Worm (Caenorhabditis elegans) whole organism, L1 larva: ENCODE measurements around the gene puf-8.

Experiments
- ama-1 ChIP-seq: fragments of 150-350 bp; optimal IDR thresholded peaks from 2 replicates; lab custom pipeline; 2014
- jun-1 ChIP-seq: fragments of 150-350 bp; optimal IDR thresholded peaks from 2 replicates; lab custom pipeline; 2014; ENCODE audit warnings: missing biosample characterization, missing genetic modification reagents, missing genetic modification characterization
- lsy-2 ChIP-seq, 2 experiments: fragments of 150-350 bp; optimal IDR thresholded peaks; 2 replicates each; lab custom pipeline; 2014; ENCODE audit warnings: missing biosample characterization in 2 of 2, missing genetic modification characterization in 2 of 2
- nhr-28 ChIP-seq: fragments of 150-350 bp; optimal IDR thresholded peaks from 2 replicates; lab custom pipeline; 2014; ENCODE audit warnings: missing biosample characterization, missing genetic modification characterization
- tbx-2 ChIP-seq: sonication (generic microtip); optimal IDR thresholded peaks from 2 replicates; lab custom pipeline; 2016; ENCODE audit warnings: missing genetic modification characterization, missing compliant biosample characterization
- unc-62 ChIP-seq: fragments of 150-350 bp; optimal IDR thresholded peaks from 2 replicates; lab custom pipeline; 2014; ENCODE audit warnings: missing biosample characterization, missing genetic modification reagents, missing genetic modification characterization

DNA sequence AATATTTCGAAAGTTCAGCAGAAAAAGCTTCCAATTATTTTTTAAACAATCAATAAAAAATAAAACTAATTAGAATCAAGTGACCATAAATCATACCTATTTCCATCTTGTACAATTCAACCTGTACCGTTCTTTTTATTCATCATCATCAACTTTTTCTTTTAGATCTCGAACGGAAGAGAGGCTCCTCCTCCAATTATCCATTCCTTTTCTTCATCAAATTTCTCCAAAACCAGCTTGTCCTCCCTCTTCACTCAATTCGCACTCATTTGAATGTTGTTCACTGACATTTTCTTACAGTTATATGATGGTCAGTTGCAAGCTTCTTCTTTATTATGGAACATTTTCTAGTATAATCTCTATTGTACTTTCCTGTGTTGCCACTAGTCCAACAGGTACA, 36.2 kb downstream of the puf-8 start, which contains the start of gene C30G12.4:
- no peak for TF ChIP-seq ama-1
- TF ChIP-seq lsy-2 (tag; optimal IDR thresholded peaks at IDR 0.05; lab: Kevin White, UChicago) = no peak
- TF ChIP-seq tbx-2 = no peak
- TF ChIP-seq nhr-28 (tag; lab: Kevin White, UChicago) = no peak
- no peak for TF ChIP-seq jun-1 (tag; lab: Kevin White, UChicago)
- no peak for TF ChIP-seq unc-62 (GFP tag; lab: Kevin White, UChicago)
